Worm (Caenorhabditis elegans) whole organism, L4 larva: ENCODE results near the gene K06A9.1.
A peak's percentile ranks its signal among the peaks of the same experiment; 100 is the strongest.

Source experiments
- F10B5.3 ChIP-seq: sonication (generic microtip); optimal IDR thresholded peaks from 2 replicates; lab custom pipeline; 2016; ENCODE audit warnings: mild to moderate bottlenecking, missing genetic modification characterization, missing compliant biosample characterization
- F26F4.8 ChIP-seq: fragments of 200-800 bp; sonication (Bioruptor generic); conservative IDR thresholded peaks from 2 replicates; pipeline ENCODE4 v1.3.6; 2022; ENCODE audit warnings: missing genetic modification characterization, missing compliant biosample characterization
- F37D6.2 ChIP-seq: sonication (generic microtip); optimal IDR thresholded peaks from 2 replicates; lab custom pipeline; 2016; ENCODE audit warnings: mild to moderate bottlenecking, missing genetic modification characterization, missing compliant biosample characterization
- F49E8.2 ChIP-seq: sonication (generic microtip); optimal IDR thresholded peaks from 2 replicates; lab custom pipeline; 2016; ENCODE audit warnings: missing compliant biosample characterization, mild to moderate bottlenecking, missing genetic modification characterization, borderline replicate concordance
- T20F7.1 ChIP-seq: fragments of 200-800 bp; sonication (Bioruptor generic); optimal IDR thresholded peaks from 2 replicates; lab custom pipeline; 2018; ENCODE audit warnings: mild to moderate bottlenecking, missing genetic modification characterization, missing compliant biosample characterization
- Y5F2A.4 ChIP-seq: fragments of 200-800 bp; sonication (Bioruptor generic); optimal IDR thresholded peaks from 2 replicates; lab custom pipeline; 2018; ENCODE audit warnings: mild to moderate bottlenecking, missing genetic modification characterization, missing compliant biosample characterization
- Y75B8A.6 ChIP-seq: fragments of 200-800 bp; sonication (Bioruptor generic); IDR thresholded peaks from 2 replicates; pipeline ENCODE4 v1.3.6; 2022; ENCODE audit warnings: missing genetic modification reagents, missing genetic modification characterization, missing compliant biosample characterization
- ZK337.2 ChIP-seq: fragments of 200-800 bp; sonication (Bioruptor generic); IDR thresholded peaks from 2 replicates; pipeline ENCODE4 v1.3.6; 2022; ENCODE audit warnings: missing genetic modification reagents, missing genetic modification characterization, missing compliant biosample characterization
- aha-1 ChIP-seq: fragments of 150-350 bp; peaks from one replicate; lab custom pipeline; 2014; ENCODE audit warnings: missing biosample characterization, missing genetic modification characterization
- ama-1 ChIP-seq: fragments of 150-350 bp; optimal IDR thresholded peaks from 2 replicates; lab custom pipeline; 2014; ENCODE audit warnings: inconsistent platforms, mixed read lengths
- attf-4 ChIP-seq: sonication (generic microtip); optimal IDR thresholded peaks from 3 replicates; lab custom pipeline; 2017; ENCODE audit warnings: missing biosample characterization, missing genetic modification characterization
- ceh-20 ChIP-seq: fragments of 200-800 bp; sonication (Bioruptor generic); IDR thresholded peaks from 2 replicates; pipeline ENCODE4 v1.3.6; 2022; ENCODE audit warnings: missing genetic modification reagents, missing genetic modification characterization, missing compliant biosample characterization
- ceh-28 ChIP-seq: fragments of 150-350 bp; optimal IDR thresholded peaks from 2 replicates; lab custom pipeline; 2014; ENCODE audit warnings: missing biosample characterization, missing genetic modification reagents, missing genetic modification characterization
- ceh-44 ChIP-seq: fragments of 200-800 bp; sonication (Bioruptor generic); IDR thresholded peaks from 2 replicates; pipeline ENCODE4 v1.3.6; 2022; ENCODE audit warnings: missing genetic modification reagents, missing genetic modification characterization, missing compliant biosample characterization
- ceh-62 ChIP-seq: sonication (generic microtip); optimal IDR thresholded peaks from 2 replicates; lab custom pipeline; 2017; ENCODE audit warnings: missing biosample characterization, missing genetic modification characterization
- ceh-82 ChIP-seq: sonication (generic microtip); optimal IDR thresholded peaks from 2 replicates; lab custom pipeline; 2017; ENCODE audit warnings: missing biosample characterization, missing genetic modification characterization
- ces-1 ChIP-seq: fragments of 150-350 bp; sonication (generic microtip); optimal IDR thresholded peaks from 4 replicates; lab custom pipeline; 2014; ENCODE audit warnings: missing biosample characterization, missing genetic modification reagents, missing genetic modification characterization
- cey-2 ChIP-seq: sonication (generic microtip); optimal IDR thresholded peaks from 3 replicates; lab custom pipeline; 2017; ENCODE audit warnings: missing genetic modification characterization, mild to moderate bottlenecking, missing compliant biosample characterization, antibody characterized with exemption, borderline replicate concordance; ENCODE audit not compliant: insufficient read depth
- daf-16 ChIP-seq, 3 experiments: sonication (generic microtip); optimal IDR thresholded peaks; 2 replicates each; lab custom pipeline; 2016 to 2017; ENCODE audit warnings: missing genetic modification characterization in 3 of 3, missing genetic modification reagents in 3 of 3, mild to moderate bottlenecking in 2 of 3, missing compliant biosample characterization in 2 of 3, missing biosample characterization in 1 of 3, moderate library complexity in 1 of 3
- dpl-1 ChIP-seq: fragments of 150-350 bp; optimal IDR thresholded peaks from 2 replicates; lab custom pipeline; 2014; ENCODE audit warnings: missing biosample characterization, missing genetic modification reagents, missing genetic modification characterization
- dve-1 ChIP-seq: sonication (generic microtip); optimal IDR thresholded peaks from 2 replicates; lab custom pipeline; 2017; ENCODE audit warnings: antibody characterized with exemption, mild to moderate bottlenecking, missing genetic modification characterization, missing compliant biosample characterization; ENCODE audit not compliant: insufficient read depth
- fkh-10 ChIP-seq: fragments of 150-350 bp; optimal IDR thresholded peaks from 2 replicates; lab custom pipeline; 2014; ENCODE audit warnings: missing biosample characterization, missing genetic modification reagents, missing genetic modification characterization
- gei-8 ChIP-seq: fragments of 200-800 bp; sonication (Bioruptor generic); optimal IDR thresholded peaks from 2 replicates; lab custom pipeline; 2018; ENCODE audit warnings: mild to moderate bottlenecking, missing genetic modification characterization, missing compliant biosample characterization
- hlh-11 ChIP-seq: fragments of 200-800 bp; sonication (Bioruptor generic); optimal IDR thresholded peaks from 2 replicates; lab custom pipeline; 2018; ENCODE audit warnings: mild to moderate bottlenecking, missing genetic modification characterization, missing compliant biosample characterization
- hlh-30 ChIP-seq: sonication (generic microtip); optimal IDR thresholded peaks from 2 replicates; lab custom pipeline; 2017; ENCODE audit warnings: antibody characterized with exemption, mild to moderate bottlenecking, missing genetic modification characterization, missing compliant biosample characterization; ENCODE audit not compliant: insufficient read depth
- lim-7 ChIP-seq: fragments of 200-800 bp; sonication (Bioruptor generic); IDR thresholded peaks from 2 replicates; pipeline ENCODE4 v1.3.6; 2022; ENCODE audit warnings: missing genetic modification characterization, missing compliant biosample characterization
- lsy-2 ChIP-seq, 2 experiments: fragments of 150-350 bp in 1 of 2; sonication (generic microtip) in 1 of 2; optimal IDR thresholded peaks; 2 replicates each; lab custom pipeline; 2014 to 2017; ENCODE audit warnings: missing biosample characterization in 2 of 2, missing genetic modification characterization in 2 of 2
- mep-1 ChIP-seq: fragments of 150-350 bp; sonication (generic microtip); optimal IDR thresholded peaks from 3 replicates; lab custom pipeline; 2014; ENCODE audit warnings: missing biosample characterization, missing genetic modification characterization
- mes-2 ChIP-seq: sonication (generic microtip); optimal IDR thresholded peaks from 2 replicates; lab custom pipeline; 2016; ENCODE audit warnings: missing genotype, mild to moderate bottlenecking, missing genetic modification characterization, missing compliant biosample characterization; ENCODE audit not compliant: poor library complexity, severe bottlenecking
- nhr-11 ChIP-seq: fragments of 150-350 bp; optimal IDR thresholded peaks from 2 replicates; lab custom pipeline; 2014; ENCODE audit warnings: missing biosample characterization, missing genetic modification characterization
- nhr-28 ChIP-seq: fragments of 150-350 bp; optimal IDR thresholded peaks from 2 replicates; lab custom pipeline; 2014; ENCODE audit warnings: missing biosample characterization, missing genetic modification characterization
- nhr-76 ChIP-seq: fragments of 150-350 bp; optimal IDR thresholded peaks from 2 replicates; lab custom pipeline; 2014; ENCODE audit warnings: missing biosample characterization, missing genetic modification characterization
- pqm-1 ChIP-seq: sonication (generic microtip); optimal IDR thresholded peaks from 2 replicates; lab custom pipeline; 2017; ENCODE audit warnings: missing biosample characterization, missing genetic modification characterization
- rbr-2 ChIP-seq: sonication (generic microtip); optimal IDR thresholded peaks from 2 replicates; lab custom pipeline; 2016; ENCODE audit warnings: missing genotype, missing genetic modification characterization, missing compliant biosample characterization
- set-16 ChIP-seq: fragments of 200-800 bp; sonication (Bioruptor generic); IDR thresholded peaks from 2 replicates; pipeline ENCODE4 v1.3.6; 2022; ENCODE audit warnings: missing genetic modification reagents, missing genetic modification characterization, missing compliant biosample characterization
- skn-1 ChIP-seq: fragments of 150-350 bp; optimal IDR thresholded peaks from 2 replicates; lab custom pipeline; 2014; ENCODE audit warnings: missing biosample characterization, missing genetic modification characterization
- spr-1 ChIP-seq: sonication (generic microtip); optimal IDR thresholded peaks from 2 replicates; lab custom pipeline; 2016; ENCODE audit warnings: mild to moderate bottlenecking, missing genetic modification characterization, missing compliant biosample characterization
- tra-1 ChIP-seq: fragments of 200-800 bp; sonication (Bioruptor generic); IDR thresholded peaks from 2 replicates; pipeline ENCODE4 v1.3.6; 2022; ENCODE audit warnings: missing genetic modification reagents, missing genetic modification characterization, missing compliant biosample characterization
- vab-7 ChIP-seq: fragments of 200-800 bp; sonication (Bioruptor generic); IDR thresholded peaks from 2 replicates; pipeline ENCODE4 v1.3.6; 2022; ENCODE audit warnings: missing genetic modification reagents, missing genetic modification characterization, missing compliant biosample characterization
- zag-1 ChIP-seq: fragments of 150-350 bp; optimal IDR thresholded peaks from 2 replicates; lab custom pipeline; 2014; ENCODE audit warnings: missing biosample characterization, missing genetic modification characterization

Gene K06A9.1

ce11 chrX:1535261-1535660 is 12.0 kb upstream of the K06A9.1 start, which contains the start of gene K06A9.3:
Gene K06A9.3 (minus strand): TSS chrX:1535361.
- TF ChIP-seq spr-1 (tag; lab: Kevin White, UChicago), result no peak
- no peak for TF ChIP-seq nhr-11
- TF ChIP-seq mes-2, result no peak
- no peak for TF ChIP-seq attf-4 (tag; lab: Kevin White, UChicago)
- TF ChIP-seq aha-1 (tag; lab: Kevin White, UChicago), result no peak
- no peak for TF ChIP-seq nhr-76 (tag; lab: Kevin White, UChicago)
- no peak for TF ChIP-seq T20F7.1 (GFP tag; lab: Kevin White, UChicago)
- TF ChIP-seq daf-16 (GFP tag; optimal IDR thresholded peaks at IDR 0.05; lab: Kevin White, UChicago), result no peak
- no peak for TF ChIP-seq daf-16 (tag; optimal IDR thresholded peaks at IDR 0.05; lab: Kevin White, UChicago)
- no peak for TF ChIP-seq skn-1
- no peak for TF ChIP-seq ces-1 (GFP tag; lab: Kevin White, UChicago)
- TF ChIP-seq rbr-2 (tag; lab: Kevin White, UChicago), result no peak
- no peak for TF ChIP-seq ceh-62 (tag; lab: Kevin White, UChicago)
- no peak for TF ChIP-seq F49E8.2 (tag; lab: Kevin White, UChicago)

- TF ChIP-seq gei-8 (no peak), ZK337.2 (no peak), pqm-1 (tag; lab: Kevin White, UChicago) (no peak), tra-1 (GFP tag; lab: Robert Waterston, UW) (no peak), F10B5.3 (no peak), Y5F2A.4 (GFP tag; lab: Kevin White, UChicago) (no peak), dpl-1 (no peak), daf-16 (GFP tag; optimal IDR thresholded peaks at IDR 0.05; lab: Kevin White, UChicago) (peak in 1 of 2 experiments; percentile 76), daf-16 (tag; optimal IDR thresholded peaks at IDR 0.05; lab: Kevin White, UChicago) (no peak), F37D6.2 (tag; lab: Kevin White, UChicago) (no peak), ama-1 (no peak), cey-2 (tag; lab: Kevin White, UChicago) (no peak), F49E8.2 (tag; lab: Kevin White, UChicago) (no peak), lsy-2 (tag; optimal IDR thresholded peaks at IDR 0.05; lab: Kevin White, UChicago) (no peak), Y75B8A.6 (GFP tag; lab: Robert Waterston, UW) (no peak), hlh-30 (tag; lab: Kevin White, UChicago) (peak; percentile 55), hlh-11 (tag; lab: Kevin White, UChicago) (peak; percentile 56), ceh-82 (no peak), dve-1 (no peak), nhr-28 (tag; lab: Kevin White, UChicago) (peak; percentile 1), ceh-20 (GFP tag; lab: Robert Waterston, UW) (no peak), fkh-10 (GFP tag; lab: Kevin White, UChicago) (no peak), F26F4.8 (no peak), vab-7 (no peak), ceh-44 (GFP tag; lab: Robert Waterston, UW) (no peak), mep-1 (tag; lab: Kevin White, UChicago) (no peak), lim-7 (no peak), zag-1 (no peak), nhr-11 (peak; percentile 85)
- TF ChIP-seq, all 104 proteins: peak for 5
Measured at ce11 chrX:1536138-1536537, 11.2 kb upstream of the K06A9.1 start, which contains the start of gene K06A9.2. Gene K06A9.2 (plus strand): TSS chrX:1536366.

- TF ChIP-seq set-16 (GFP tag; lab: Robert Waterston, UW) (peak; percentile 47; the same call in 1 of the 2 replicates), ceh-28 (no peak)
Measured at ce11 chrX:1538830-1539229, 8.5 kb upstream of the K06A9.1 start.
